Worm (Caenorhabditis elegans) whole organism, L3 larva: ENCODE data around the gene txt-1.

Experiments
- R02D3.7 ChIP-seq: fragments of 150-350 bp; optimal IDR thresholded peaks from 2 replicates; lab custom pipeline; 2014; ENCODE audit warnings: missing biosample characterization, missing genetic modification characterization
- ceh-28 ChIP-seq: fragments of 150-350 bp; optimal IDR thresholded peaks from 2 replicates; lab custom pipeline; 2014; ENCODE audit warnings: missing biosample characterization, missing genetic modification reagents, missing genetic modification characterization
- egl-5 ChIP-seq: fragments of 150-350 bp; optimal IDR thresholded peaks from 2 replicates; lab custom pipeline; 2017; ENCODE audit warnings: missing biosample characterization, missing genetic modification reagents, missing genetic modification characterization, inconsistent platforms
- elt-3 ChIP-seq, 3 experiments: fragments of 150-350 bp in 1 of 3; sonication (generic microtip) in 2 of 3; optimal IDR thresholded peaks; 2 replicates in 2 of 3; 4 replicates in 1 of 3; lab custom pipeline; 2014 to 2017; ENCODE audit warnings: missing biosample characterization in 3 of 3, missing genetic modification characterization in 3 of 3
- jun-1 ChIP-seq: fragments of 150-350 bp; optimal IDR thresholded peaks from 2 replicates; lab custom pipeline; 2014; ENCODE audit warnings: missing biosample characterization, missing genetic modification reagents, missing genetic modification characterization
- lin-15B ChIP-seq: fragments of 150-350 bp; optimal IDR thresholded peaks from 2 replicates; lab custom pipeline; 2014; ENCODE audit warnings: missing biosample characterization, missing genetic modification characterization
- lsy-12 ChIP-seq: sonication (generic microtip); optimal IDR thresholded peaks from 2 replicates; lab custom pipeline; 2016; ENCODE audit warnings: mild to moderate bottlenecking, missing genetic modification characterization, missing compliant biosample characterization
- nhr-12 ChIP-seq: fragments of 150-350 bp; optimal IDR thresholded peaks from 2 replicates; lab custom pipeline; 2014; ENCODE audit warnings: missing biosample characterization, missing genetic modification characterization
- skn-1 ChIP-seq: fragments of 150-350 bp; optimal IDR thresholded peaks from 2 replicates; lab custom pipeline; 2014; ENCODE audit warnings: missing biosample characterization, missing genetic modification characterization

DNA sequence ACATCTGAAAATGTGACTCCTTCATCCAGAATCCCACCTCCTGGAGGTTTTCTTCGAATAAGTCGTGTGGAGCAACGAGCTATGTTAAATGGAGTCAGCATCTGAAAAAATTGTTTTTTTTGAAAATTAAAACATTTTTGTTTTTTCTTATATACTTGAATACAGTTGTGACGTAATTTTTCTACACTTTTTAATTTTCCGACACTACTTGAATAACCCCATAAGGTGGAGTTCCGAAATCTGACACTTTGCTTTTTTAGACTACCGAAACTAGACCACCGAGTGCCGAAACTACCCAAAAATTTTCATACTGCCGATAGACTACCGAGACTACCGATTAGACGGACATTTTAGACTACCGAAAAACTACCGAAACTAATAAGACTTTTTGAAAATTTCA is 14.6 kb upstream of the txt-1 start, which contains the start of gene mcat-1:
- no peak for TF ChIP-seq nhr-12
- TF ChIP-seq jun-1 (tag; lab: Kevin White, UChicago) = no peak
- no peak for TF ChIP-seq lsy-12 (tag; lab: Kevin White, UChicago)
- no peak for TF ChIP-seq egl-5 (tag; lab: Kevin White, UChicago)
- no peak for TF ChIP-seq skn-1 (tag; lab: Kevin White, UChicago)
- no peak for TF ChIP-seq lin-15B (tag; lab: Kevin White, UChicago)
- no peak for TF ChIP-seq elt-3 (tag; optimal IDR thresholded peaks at IDR 0.05; lab: Kevin White, UChicago)
- TF ChIP-seq R02D3.7 (tag; lab: Kevin White, UChicago) = no peak
- TF ChIP-seq ceh-28 (tag; lab: Kevin White, UChicago) = no peak
